Worm (Caenorhabditis elegans): ENCODE measurements around the gene nspc-4.

ce11 chrX:8499721-8500120 lies 38.4 kb downstream of the nspc-4 start, which contains the start of gene grd-14:
- no peak for TF ChIP-seq W03F9.2 (tag; optimal IDR thresholded peaks at IDR 0.05)
- no peak for TF ChIP-seq him-1 (tag; optimal IDR thresholded peaks at IDR 0.05)
- no peak for TF ChIP-seq dao-5 (tag; optimal IDR thresholded peaks at IDR 0.05)
